Fruit fly (Drosophila melanogaster) S2 (cell line): ENCODE results near the gene CG1113.
A peak's percentile ranks its signal among the peaks of the same experiment; 100 is the strongest.

Source experiments
- CG8478 ChIP-seq: fragments of >200 bp; optimal IDR thresholded peaks from 2 replicates; lab custom pipeline; 2018
- CTCF ChIP-seq, 2 experiments: fragments of >200 bp; optimal IDR thresholded peaks; 2 replicates each; lab custom pipeline; 2018

CG1113 gene

DNA sequence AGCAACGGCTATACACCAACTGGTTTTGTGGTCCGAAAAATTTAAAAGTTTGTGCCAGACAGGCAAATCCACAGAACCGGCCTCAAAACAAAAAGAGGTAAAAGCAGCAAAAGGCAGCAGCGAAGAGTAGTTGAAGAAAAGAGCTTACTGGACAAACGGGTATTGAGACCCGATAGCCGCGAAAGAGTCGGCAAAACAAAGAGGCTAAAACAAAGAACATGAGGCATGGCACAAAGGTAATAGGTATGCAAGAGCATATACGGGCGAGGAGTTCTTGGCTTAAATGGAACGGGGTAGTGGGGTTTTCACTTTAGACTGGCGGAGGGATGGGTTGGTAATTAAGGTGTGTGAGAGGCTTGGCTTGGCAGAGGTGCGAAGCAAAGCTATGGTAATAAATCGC is 28.1 kb downstream of the CG1113 start:
- no peak for TF ChIP-seq CTCF (optimal IDR thresholded peaks at IDR 0.05; lab: Kevin White, UChicago)
- no peak for TF ChIP-seq CG8478 (lab: Kevin White, UChicago)

DNA sequence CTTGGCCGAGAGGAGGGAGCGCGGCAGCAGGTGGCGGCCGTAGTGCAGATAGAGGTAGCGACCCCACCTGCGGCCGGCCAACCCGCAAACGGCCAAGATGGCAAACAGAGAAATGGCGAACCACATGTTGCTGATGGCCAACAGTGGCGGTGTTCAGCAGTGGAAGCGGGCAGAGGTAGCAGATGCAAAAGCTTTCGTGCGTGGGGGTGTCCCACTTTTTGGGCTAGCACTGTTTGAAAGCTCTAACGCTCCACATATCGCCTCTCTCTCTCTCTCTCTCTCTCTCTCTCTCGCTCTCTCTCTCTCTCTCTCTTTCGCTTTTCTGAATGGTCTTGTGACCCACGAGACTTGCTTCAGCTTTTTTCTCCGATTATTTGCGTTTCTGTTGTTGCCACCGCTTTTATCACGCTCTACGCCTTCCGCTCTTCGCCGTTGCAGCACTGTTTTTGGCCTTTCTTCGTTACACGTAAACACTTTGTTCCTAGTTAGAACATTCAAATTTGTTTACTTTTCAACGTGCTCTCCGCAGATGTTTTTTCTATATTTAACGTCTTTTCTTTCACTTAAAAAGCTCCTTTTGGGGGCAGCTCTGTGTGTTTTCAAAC is 29.9 kb downstream of the CG1113 start:
- no peak for TF ChIP-seq CTCF (optimal IDR thresholded peaks at IDR 0.05; lab: Kevin White, UChicago)
- TF ChIP-seq CG8478 (lab: Kevin White, UChicago): no peak

DNA sequence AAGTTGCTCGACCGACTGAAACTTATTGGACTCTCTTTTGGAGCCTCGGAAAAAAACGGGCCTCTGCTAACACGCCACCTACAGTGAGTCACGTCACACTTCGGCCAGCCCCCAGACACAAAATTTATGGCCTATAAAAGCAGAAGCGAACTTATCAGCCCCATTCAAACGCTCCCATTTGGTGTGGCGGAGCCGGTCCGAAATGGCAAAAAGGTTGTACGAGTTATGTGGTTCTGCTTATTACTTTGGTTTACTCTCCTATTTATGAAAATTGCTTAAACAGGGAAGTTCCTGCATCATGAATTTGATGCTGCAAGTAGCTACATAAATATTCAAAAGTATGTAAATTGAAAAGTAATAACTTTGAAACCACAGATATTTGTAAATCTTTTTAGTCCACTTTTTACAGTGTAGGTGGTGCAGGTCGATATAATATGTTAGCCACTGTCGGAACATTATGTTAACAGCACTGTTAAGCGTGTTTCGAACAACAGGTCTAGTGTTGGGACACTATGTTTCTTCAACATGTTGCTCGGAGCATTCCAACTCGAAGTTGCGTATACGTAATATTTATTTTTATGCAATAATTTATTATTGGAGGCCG is 30.5 kb downstream of the CG1113 start:
- no peak for TF ChIP-seq CG8478 (lab: Kevin White, UChicago)
- TF ChIP-seq CTCF (optimal IDR thresholded peaks at IDR 0.05; lab: Kevin White, UChicago): peak; percentile 46 to 49

DNA sequence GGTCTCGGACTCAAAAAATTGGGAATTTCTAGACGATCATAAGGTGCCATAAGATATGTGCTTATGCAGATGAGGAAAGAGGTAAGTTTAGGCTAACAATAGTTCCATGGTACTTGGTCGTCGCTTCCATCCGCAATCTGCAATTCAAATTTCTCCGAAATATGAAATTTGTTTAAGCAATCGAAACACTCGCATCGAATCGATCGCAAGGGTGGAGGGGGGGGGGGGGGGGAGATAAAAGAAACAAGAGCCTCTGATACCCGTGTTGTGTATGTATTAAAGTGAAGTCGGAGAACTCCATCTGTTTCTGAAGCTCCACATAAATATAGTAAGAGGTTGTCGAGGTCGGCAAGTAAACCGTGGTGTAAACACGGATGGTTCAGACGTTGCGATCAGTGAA is 33.0 kb downstream of the CG1113 start:
- TF ChIP-seq CG8478 (lab: Kevin White, UChicago) (no peak), CTCF (optimal IDR thresholded peaks at IDR 0.05; lab: Kevin White, UChicago) (no peak)

DNA sequence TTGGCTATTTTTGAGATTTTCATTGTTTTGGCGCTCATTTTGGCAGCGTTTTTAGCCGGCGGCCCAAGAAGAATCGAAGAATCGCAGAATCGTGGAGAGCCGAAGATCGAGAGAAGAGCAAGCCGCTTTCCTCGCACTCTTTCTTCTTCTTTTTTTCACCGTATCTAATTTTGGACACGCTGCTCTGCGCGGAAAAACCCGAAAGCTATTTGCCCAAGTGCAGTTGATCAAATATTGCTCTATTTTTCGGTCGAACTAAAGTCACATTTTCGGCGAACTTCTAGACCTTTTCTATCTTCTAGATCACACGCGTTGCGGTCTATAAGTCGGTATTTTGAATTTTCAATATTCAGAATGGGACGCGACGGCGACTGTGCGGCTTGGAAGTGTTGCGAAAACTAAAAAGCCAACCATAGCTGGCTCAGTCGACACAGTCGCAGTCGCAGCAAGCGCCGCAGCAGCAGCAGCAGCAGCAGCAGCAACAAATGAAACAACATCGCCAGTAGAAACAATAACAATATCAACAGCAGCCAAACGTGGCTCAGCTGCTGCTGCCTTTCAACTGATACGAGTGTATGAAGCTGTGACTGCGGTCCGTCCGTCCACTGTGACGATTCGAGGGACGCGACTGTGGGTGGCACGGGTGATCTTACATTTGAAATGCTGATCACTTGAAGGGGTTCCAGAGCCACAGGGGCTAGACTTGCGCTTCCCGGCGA is 34.1 kb downstream of the CG1113 start:
- no peak for TF ChIP-seq CTCF (optimal IDR thresholded peaks at IDR 0.05; lab: Kevin White, UChicago)

DNA sequence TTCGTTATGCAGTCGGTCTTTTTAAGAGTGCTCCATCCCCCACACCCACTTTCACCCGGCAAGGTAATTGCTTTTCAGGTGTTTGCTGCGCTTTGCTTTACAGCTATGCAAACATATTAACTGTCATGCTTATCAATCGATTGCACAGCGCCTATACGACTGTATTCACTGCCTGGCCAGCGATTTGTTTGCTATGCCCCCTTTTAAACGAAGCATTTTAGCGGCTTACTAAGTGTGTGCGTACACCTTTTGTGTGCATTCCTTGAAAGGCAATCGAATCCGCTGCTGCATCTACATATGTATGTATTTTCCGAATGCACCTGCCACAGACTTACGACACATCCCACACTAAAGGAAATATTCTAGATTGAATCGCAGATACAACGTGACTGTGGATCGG is 35.0 kb downstream of the CG1113 start:
- no peak for TF ChIP-seq CTCF (optimal IDR thresholded peaks at IDR 0.05; lab: Kevin White, UChicago)
- no peak for TF ChIP-seq CG8478 (lab: Kevin White, UChicago)

DNA sequence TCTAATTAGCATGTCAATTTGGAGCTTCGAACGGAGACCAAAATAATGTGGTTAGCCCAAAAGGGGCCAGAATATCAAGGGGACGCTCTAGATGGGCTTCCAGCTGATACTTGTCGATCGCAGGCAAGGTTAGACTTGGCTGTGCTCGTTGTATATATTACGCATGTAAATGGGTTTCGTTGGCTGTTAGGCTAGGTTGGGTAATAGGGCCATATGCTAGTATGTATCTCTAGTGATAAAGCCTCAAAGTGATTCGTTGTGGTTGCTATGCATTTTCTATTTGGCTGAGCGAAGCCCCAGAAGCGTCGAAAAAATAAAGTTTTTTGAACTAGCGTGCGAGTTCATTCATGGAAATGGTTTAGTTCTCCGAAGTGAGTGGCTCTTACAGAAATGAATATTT is 37.8 kb downstream of the CG1113 start:
- TF ChIP-seq CTCF (optimal IDR thresholded peaks at IDR 0.05; lab: Kevin White, UChicago) (no peak), CG8478 (lab: Kevin White, UChicago) (no peak)

DNA sequence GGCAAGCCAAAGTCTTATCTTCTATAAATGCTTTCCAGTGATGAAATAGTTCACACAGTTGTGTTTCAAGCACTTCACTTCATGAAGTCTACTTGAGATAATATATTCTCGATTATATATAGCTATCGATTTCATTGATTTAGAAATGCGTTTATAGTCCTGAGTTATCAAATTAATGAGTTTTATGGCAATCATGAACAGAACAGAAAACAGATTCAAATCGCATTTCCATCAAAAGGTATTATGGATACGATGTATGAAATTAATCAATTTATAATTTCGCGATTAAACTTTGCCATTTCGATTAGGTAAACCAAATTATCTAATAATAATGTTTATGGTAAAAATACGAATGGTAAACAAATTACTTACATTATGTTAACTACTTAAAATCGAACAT is 42.1 kb downstream of the CG1113 start:
- no peak for TF ChIP-seq CG8478 (lab: Kevin White, UChicago)
- TF ChIP-seq CTCF (optimal IDR thresholded peaks at IDR 0.05; lab: Kevin White, UChicago): no peak

DNA sequence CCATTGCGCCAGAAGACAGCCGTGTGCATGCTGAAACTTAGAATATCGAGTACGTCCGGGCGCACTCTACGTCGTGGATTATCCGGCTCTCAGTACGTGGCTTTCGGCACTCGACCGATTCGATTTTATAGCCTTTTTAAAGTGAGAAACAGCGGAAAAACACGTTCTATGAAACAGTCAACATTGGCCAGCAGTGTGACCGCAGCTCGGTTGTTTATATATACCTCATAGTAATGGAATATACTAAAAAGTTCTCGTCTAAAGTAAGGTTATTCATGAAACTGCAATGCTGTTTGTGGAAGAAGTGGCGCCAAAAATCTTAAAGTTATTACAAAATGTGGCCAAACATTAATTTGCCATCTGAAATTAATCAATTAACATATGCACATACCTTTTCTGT is 44.4 kb downstream of the CG1113 start:
- peak in 1 of 2 experiments; percentile 38 for TF ChIP-seq CTCF (optimal IDR thresholded peaks at IDR 0.05; lab: Kevin White, UChicago)
- TF ChIP-seq CG8478 (lab: Kevin White, UChicago): no peak

DNA sequence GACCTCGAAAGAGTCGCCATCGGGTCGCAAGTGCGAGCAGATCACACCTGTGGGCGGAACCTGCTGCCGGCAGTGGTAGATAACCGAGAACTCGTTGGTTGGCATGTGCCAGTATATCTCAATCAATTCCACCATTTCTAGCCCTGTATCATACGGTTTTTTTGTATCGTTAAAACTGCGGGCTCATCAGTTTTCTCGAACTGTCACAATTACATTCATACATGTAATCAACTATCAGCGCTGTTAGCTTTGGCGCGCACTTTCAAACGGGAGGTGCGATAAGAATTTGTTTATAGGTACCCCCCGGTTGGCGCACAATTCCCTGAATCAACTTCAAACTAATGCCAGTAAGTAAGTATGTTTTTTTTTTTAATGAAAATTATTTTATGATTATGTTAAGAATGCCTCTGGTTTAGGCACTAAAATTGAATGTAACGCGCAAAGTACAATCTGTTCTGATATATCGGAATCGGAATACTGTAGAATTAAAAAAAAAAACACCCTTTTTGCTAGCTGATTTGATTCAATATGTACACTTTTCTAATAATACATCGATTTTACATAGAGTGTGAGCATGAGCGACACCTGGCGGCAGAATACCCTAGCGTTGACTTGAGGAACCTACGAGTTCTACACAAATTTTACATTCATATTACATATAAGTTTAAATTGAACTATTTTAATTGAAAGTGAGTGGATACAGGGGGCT is 45.8 kb downstream of the CG1113 start:
- TF ChIP-seq CTCF (optimal IDR thresholded peaks at IDR 0.05; lab: Kevin White, UChicago) (peak; percentile 92 to 97), CG8478 (lab: Kevin White, UChicago) (no peak)

DNA sequence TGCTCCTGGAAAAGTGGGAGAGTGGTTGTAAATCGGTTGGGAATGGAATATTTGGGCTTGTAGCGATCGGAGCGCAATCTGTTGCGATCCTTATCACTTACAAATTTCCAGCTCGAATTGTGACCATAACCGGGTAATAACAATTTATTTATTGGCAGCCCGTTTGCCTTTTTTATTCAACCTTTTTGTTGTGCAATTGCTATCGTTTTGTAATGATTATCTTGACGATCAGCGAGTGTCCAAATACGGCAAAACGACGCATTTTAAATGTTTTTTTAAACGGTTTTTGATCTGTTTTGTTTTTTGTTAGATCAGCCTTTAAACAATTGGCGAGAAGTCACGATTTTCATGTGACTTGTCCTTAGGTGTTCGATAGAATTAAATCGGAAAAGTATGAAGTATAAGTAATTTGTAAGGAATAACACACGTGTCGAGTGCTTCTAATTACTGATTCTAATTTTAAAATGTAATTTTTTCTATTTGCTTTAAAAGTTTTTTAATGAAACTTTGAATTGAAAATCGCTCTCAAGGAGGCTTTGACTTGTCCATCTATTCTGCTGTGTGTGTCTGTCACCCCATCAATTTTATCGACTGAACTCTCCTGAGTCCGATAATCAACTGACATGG is 46.7 kb downstream of the CG1113 start, which contains the start of gene Tim17b1:
Gene Tim17b1, plus strand, starts transcription at position 577 of the 627 bp plus-strand sequence.
- no peak for TF ChIP-seq CTCF (optimal IDR thresholded peaks at IDR 0.05; lab: Kevin White, UChicago)
- TF ChIP-seq CG8478 (lab: Kevin White, UChicago): no peak

DNA sequence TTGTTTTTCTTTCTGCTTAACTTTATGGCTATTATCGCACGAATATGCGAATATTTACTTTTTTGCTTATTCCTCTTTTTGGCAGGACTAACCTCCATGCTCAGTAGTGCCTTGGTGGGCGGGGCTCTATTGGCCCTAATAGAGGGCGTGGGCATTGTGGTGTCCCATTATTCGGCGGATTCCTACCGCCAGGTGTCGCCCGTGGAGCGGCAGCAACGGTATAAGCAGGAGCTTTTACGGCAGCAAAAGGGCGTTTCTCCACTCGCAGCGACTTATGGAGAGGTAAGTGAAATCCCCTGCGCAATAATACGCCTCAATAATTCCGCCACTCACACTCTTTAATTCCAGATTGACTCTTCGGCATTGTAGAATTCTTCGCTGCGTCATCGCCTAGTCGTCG is 47.7 kb downstream of the CG1113 start:
- no peak for TF ChIP-seq CG8478 (lab: Kevin White, UChicago)
- peak; percentile 88 to 93 for TF ChIP-seq CTCF (optimal IDR thresholded peaks at IDR 0.05; lab: Kevin White, UChicago)

DNA sequence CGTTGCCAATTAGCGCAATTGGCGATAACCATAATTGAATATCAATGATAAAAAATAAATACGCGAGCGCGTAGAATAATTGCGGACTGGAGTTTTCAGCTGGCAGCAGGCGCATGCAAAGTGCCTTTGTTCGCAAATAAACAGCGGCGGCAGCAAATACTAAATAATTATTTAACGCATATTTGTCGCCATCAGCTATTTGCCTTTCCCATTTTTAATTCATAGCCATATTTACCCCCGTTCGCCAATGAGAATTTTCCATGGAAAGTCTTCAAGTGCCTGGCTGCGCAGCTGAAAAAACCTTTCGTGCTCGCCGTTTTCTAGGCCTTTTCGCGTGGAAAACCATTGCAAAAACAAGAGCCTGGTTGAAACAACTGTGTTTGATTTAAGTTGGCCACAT is 49.0 kb downstream of the CG1113 start:
- TF ChIP-seq CG8478 (lab: Kevin White, UChicago) (no peak), CTCF (optimal IDR thresholded peaks at IDR 0.05; lab: Kevin White, UChicago) (no peak)
